Fruit fly (Drosophila melanogaster): Measurements from ENCODE around the gene CG34150.

Gene CG34150

dm6 chr3R:24850420-24850819, 36.4 kb downstream of the CG34150 start, which contains the start of gene CG7006 (continued):
- TF ChIP-seq CG8388 (GFP tag; optimal IDR thresholded peaks at IDR 0.05): no peak
- no peak for TF ChIP-seq zf30C (GFP tag; optimal IDR thresholded peaks at IDR 0.05)
- peak; percentile 94 for TF ChIP-seq dm (GFP tag; optimal IDR thresholded peaks at IDR 0.05)
- TF ChIP-seq al (GFP tag; IDR thresholded peaks at IDR 0.05): peak; percentile 63
- no peak for TF ChIP-seq pfk (GFP tag; optimal IDR thresholded peaks at IDR 0.05)
- peak; percentile 49 for TF ChIP-seq tup (GFP tag; optimal IDR thresholded peaks at IDR 0.05)
- peak; percentile 68 for TF ChIP-seq Fer3 (tag; optimal IDR thresholded peaks at IDR 0.05)
- TF ChIP-seq kay (GFP tag; optimal IDR thresholded peaks at IDR 0.05): peak; percentile 69
- TF ChIP-seq vnd (GFP tag; IDR thresholded peaks at IDR 0.05; ENCODE audit: partially characterized antibody): peak; percentile 55; the same call in 2 of the 3 replicates
- TF ChIP-seq CG18619 (GFP tag; optimal IDR thresholded peaks at IDR 0.05): peak; percentile 8
- TF ChIP-seq Mrtf (GFP tag; IDR thresholded peaks at IDR 0.05): no peak
- TF ChIP-seq tgo (GFP tag; IDR thresholded peaks at IDR 0.05): no peak
- no peak for TF ChIP-seq CG3726 (GFP tag; IDR thresholded peaks at IDR 0.05)
- TF ChIP-seq CG17186 (GFP tag; optimal IDR thresholded peaks at IDR 0.05): peak; percentile 52
- peak; percentile 75 for TF ChIP-seq ato (GFP tag; IDR thresholded peaks at IDR 0.05; ENCODE audit: partially characterized antibody)
- peak; percentile 87 for TF ChIP-seq HmgZ (tag; optimal IDR thresholded peaks at IDR 0.05)
- no peak for TF ChIP-seq CG2199 (GFP tag; IDR thresholded peaks at IDR 0.05)
- peak; percentile 50; the same call in 1 of the 3 replicates for TF ChIP-seq H15 (GFP tag; IDR thresholded peaks at IDR 0.05)
- no peak for TF ChIP-seq bowl (GFP tag; IDR thresholded peaks at IDR 0.05)
- peak; percentile 67 for TF ChIP-seq CG2116 (GFP tag; optimal IDR thresholded peaks at IDR 0.05)
- peak; percentile 36 for TF ChIP-seq CG17802 (tag; optimal IDR thresholded peaks at IDR 0.05)
- TF ChIP-seq CG15514 (GFP tag; optimal IDR thresholded peaks at IDR 0.05): peak; percentile 62
- TF ChIP-seq CG13894 (tag; optimal IDR thresholded peaks at IDR 0.05): no peak
- peak; percentile 70 to 72 for TF ChIP-seq chif (GFP tag; optimal IDR thresholded peaks at IDR 0.05)
- TF ChIP-seq ewg (GFP tag; optimal IDR thresholded peaks at IDR 0.05): peak; percentile 15
- TF ChIP-seq Jarid2 (GFP tag; optimal IDR thresholded peaks at IDR 0.05): peak; percentile 7
- TF ChIP-seq exex (tag; optimal IDR thresholded peaks at IDR 0.05): no peak
- TF ChIP-seq CG10209 (GFP tag; optimal IDR thresholded peaks at IDR 0.05): peak; percentile 71
- TF ChIP-seq CG11456 (GFP tag; IDR thresholded peaks at IDR 0.05): peak; percentile 85
- TF ChIP-seq HLHmδ (GFP tag; optimal IDR thresholded peaks at IDR 0.05): no peak
- TF ChIP-seq CG12769 (tag; optimal IDR thresholded peaks at IDR 0.05): peak; percentile 87
- TF ChIP-seq sens (GFP tag): peak; percentile 87
- TF ChIP-seq chn (GFP tag; optimal IDR thresholded peaks at IDR 0.05): peak; percentile 68
- peak; percentile 76 for TF ChIP-seq bbx (GFP tag; IDR thresholded peaks at IDR 0.05; ENCODE audit: partially characterized antibody)
- TF ChIP-seq CG16815 (GFP tag; optimal IDR thresholded peaks at IDR 0.05): peak; percentile 62
- no peak; the same call in 2 of the 3 replicates for TF ChIP-seq zen2 (GFP tag; IDR thresholded peaks at IDR 0.05; ENCODE audit: partially characterized antibody)
- peak; percentile 80 for TF ChIP-seq CG30403 (GFP tag; optimal IDR thresholded peaks at IDR 0.05)
- peak; percentile 64; the same call in 1 of the 2 replicates for TF ChIP-seq CG9215 (GFP tag; IDR thresholded peaks at IDR 0.05)
- peak; percentile 45 for TF ChIP-seq YL-1 (GFP tag; optimal IDR thresholded peaks at IDR 0.05)
- peak; percentile 91 for TF ChIP-seq Dref (GFP tag; IDR thresholded peaks at IDR 0.05)
- no peak for TF ChIP-seq wek (GFP tag; optimal IDR thresholded peaks at IDR 0.05)
- no peak for TF ChIP-seq usp (GFP tag; optimal IDR thresholded peaks at IDR 0.05)
- no peak for TF ChIP-seq CG8765 (GFP tag; IDR thresholded peaks at IDR 0.05)
- TF ChIP-seq Poxn (GFP tag; IDR thresholded peaks at IDR 0.05): no peak
- peak; percentile 85 for TF ChIP-seq CG16779 (GFP tag; IDR thresholded peaks at IDR 0.05)
- peak; percentile 41; the same call in 1 of the 2 replicates for TF ChIP-seq Taf1 (GFP tag; IDR thresholded peaks at IDR 0.05)
- TF ChIP-seq hbn (GFP tag; IDR thresholded peaks at IDR 0.05; ENCODE audit: partially characterized antibody): peak; percentile 77
- peak; percentile 30 for TF ChIP-seq CG15011 (GFP tag; optimal IDR thresholded peaks at IDR 0.05)
- TF ChIP-seq mld (GFP tag; IDR thresholded peaks at IDR 0.05; ENCODE audit: partially characterized antibody): peak; percentile 50; the same call in 1 of the 3 replicates
- peak; percentile 95 for TF ChIP-seq stwl (tag; optimal IDR thresholded peaks at IDR 0.05)

Data from whole organism, embryonic.